Worm (Caenorhabditis elegans) whole organism, L1 larva: Measurements from ENCODE around the gene sox-2.

Experiments used
- ama-1 ChIP-seq: fragments of 150-350 bp; optimal IDR thresholded peaks from 2 replicates; lab custom pipeline; 2014
- fkh-10 ChIP-seq: sonication (generic microtip); optimal IDR thresholded peaks from 2 replicates; lab custom pipeline; 2017; ENCODE audit warnings: missing biosample characterization, missing genetic modification reagents, missing genetic modification characterization
- lsy-2 ChIP-seq, 2 experiments: fragments of 150-350 bp; optimal IDR thresholded peaks; 2 replicates each; lab custom pipeline; 2014; ENCODE audit warnings: missing biosample characterization in 2 of 2, missing genetic modification characterization in 2 of 2
- nhr-237 ChIP-seq: fragments of 150-350 bp; optimal IDR thresholded peaks from 2 replicates; lab custom pipeline; 2014; ENCODE audit warnings: missing biosample characterization, missing genetic modification characterization
- nhr-76 ChIP-seq: sonication (generic microtip); optimal IDR thresholded peaks from 2 replicates; lab custom pipeline; 2017; ENCODE audit warnings: missing biosample characterization, missing genetic modification characterization
- nhr-85 ChIP-seq: sonication (generic microtip); peaks from one replicate; lab custom pipeline; 2016; ENCODE audit warnings: missing genetic modification characterization, inconsistent platforms, missing compliant biosample characterization
- tlp-1 ChIP-seq: fragments of 150-350 bp; optimal IDR thresholded peaks from 2 replicates; lab custom pipeline; 2014; ENCODE audit warnings: missing biosample characterization, missing genetic modification characterization
- unc-30 ChIP-seq: sonication (generic microtip); optimal IDR thresholded peaks from 2 replicates; lab custom pipeline; 2017; ENCODE audit warnings: missing biosample characterization, missing genetic modification characterization
- ztf-11 ChIP-seq, 2 experiments: sonication (generic microtip); optimal IDR thresholded peaks; 2 replicates each; lab custom pipeline; 2016 to 2017; ENCODE audit warnings: missing genetic modification characterization in 2 of 2, missing biosample characterization in 1 of 2, missing compliant biosample characterization in 1 of 2

- TF ChIP-seq tlp-1 (no peak), nhr-237 (tag; lab: Kevin White, UChicago) (no peak), nhr-76 (tag; lab: Kevin White, UChicago) (no peak), fkh-10 (GFP tag; lab: Kevin White, UChicago) (no peak), nhr-85 (tag; lab: Kevin White, UChicago) (no peak), ztf-11 (tag; optimal IDR thresholded peaks at IDR 0.05; lab: Kevin White, UChicago) (no peak), ama-1 (lab: Kevin White, UChicago) (no peak), lsy-2 (tag; optimal IDR thresholded peaks at IDR 0.05; lab: Kevin White, UChicago) (no peak), unc-30 (no peak)
These were observed 29.5 kb upstream of the sox-2 start, which contains the start of gene F48E3.2 for ce11 chrX:7493020-7493419.
